Comparison of ENCODE assay signal across 5 fruit fly cellular contexts in genomic region chr3L:832897-833857, dm6.
TF ChIP-seq lines count a peak whose summit lies in the region.

Gene Sf3b3, minus strand, starts transcription at chr3L:833385.

- TF ChIP-seq CTCF in whole organism, embryonic (GFP tag; optimal IDR thresholded peaks at IDR 0.05; lab: Kevin White, UChicago) = no peak

TF ChIP-seq in whole organism, adult, 20 proteins besides CTCF, POLR2A, EP300 and RAD21 (continues in another document):
- TF ChIP-seq tj (GFP tag; optimal IDR thresholded peaks at IDR 0.05; lab: Kevin White, UChicago) (peak; percentile 52), Clk (GFP tag; optimal IDR thresholded peaks at IDR 0.05; lab: Kevin White, UChicago) (no peak), CG14711 (tag; optimal IDR thresholded peaks at IDR 0.05; lab: Kevin White, UChicago) (no peak), CG7101 (tag; optimal IDR thresholded peaks at IDR 0.05; lab: Kevin White, UChicago) (peak; percentile 50), toe (GFP tag; optimal IDR thresholded peaks at IDR 0.05; lab: Kevin White, UChicago) (peak; percentile 55), CG11617 (GFP tag; optimal IDR thresholded peaks at IDR 0.05; lab: Kevin White, UChicago) (no peak), cnc (optimal IDR thresholded peaks at IDR 0.05; lab: Kevin White, UChicago) (no peak), CG5204 (GFP tag; optimal IDR thresholded peaks at IDR 0.05; lab: Kevin White, UChicago) (no peak), Crg-1 (GFP tag; optimal IDR thresholded peaks at IDR 0.05; lab: Kevin White, UChicago) (no peak), CG12768 (GFP tag; optimal IDR thresholded peaks at IDR 0.05; lab: Kevin White, UChicago) (peak; percentile 12), ovo (GFP tag; optimal IDR thresholded peaks at IDR 0.05; lab: Kevin White, UChicago) (no peak), kay (GFP tag; lab: Kevin White, UChicago; ENCODE audit: borderline replicate concordance) (no peak), Mnt (GFP tag; optimal IDR thresholded peaks at IDR 0.05; lab: Kevin White, UChicago) (peak; percentile 81), CG1620 (GFP tag; optimal IDR thresholded peaks at IDR 0.05; lab: Kevin White, UChicago) (no peak), bab1 (GFP tag; optimal IDR thresholded peaks at IDR 0.05; lab: Kevin White, UChicago) (peak; percentile 61), CG7045 (GFP tag; optimal IDR thresholded peaks at IDR 0.05; lab: Kevin White, UChicago) (peak; percentile 4), pad (GFP tag; optimal IDR thresholded peaks at IDR 0.05; lab: Kevin White, UChicago) (no peak), Hr96 (GFP tag; optimal IDR thresholded peaks at IDR 0.05; lab: Kevin White, UChicago) (no peak), cic (GFP tag; optimal IDR thresholded peaks at IDR 0.05; lab: Kevin White, UChicago) (no peak)

TF ChIP-seq in whole organism, embryonic, 481 proteins besides CTCF, POLR2A, EP300 and RAD21 (continues in another document):
- TF ChIP-seq CG10543 (GFP tag; optimal IDR thresholded peaks at IDR 0.05; lab: Kevin White, UChicago) (no peak), CG2678 (tag; optimal IDR thresholded peaks at IDR 0.05; lab: Kevin White, UChicago) (no peak), Nf-YA (GFP tag; IDR thresholded peaks at IDR 0.05; lab: Robert Waterston, UW) (no peak), Taf1 (GFP tag; IDR thresholded peaks at IDR 0.05; lab: Robert Waterston, UW) (no peak), ttk (GFP tag; IDR thresholded peaks at IDR 0.05; lab: Robert Waterston, UW) (no peak), Opbp (GFP tag; IDR thresholded peaks at IDR 0.05; lab: Robert Waterston, UW; ENCODE audit: partially characterized antibody) (peak; percentile 76; the same call in 2 of the 3 replicates), otp (GFP tag; IDR thresholded peaks at IDR 0.05; lab: Robert Waterston, UW) (no peak), CG10565 (GFP tag; optimal IDR thresholded peaks at IDR 0.05; lab: Kevin White, UChicago) (no peak), CG9932 (GFP tag; IDR thresholded peaks at IDR 0.05; lab: Robert Waterston, UW) (0 out of 2 replicates have a peak, but pooled peaks have one; percentile 20), Hey (tag; optimal IDR thresholded peaks at IDR 0.05; lab: Kevin White, UChicago) (no peak), ap (GFP tag; IDR thresholded peaks at IDR 0.05; lab: Robert Waterston, UW) (no peak), Abd-B (GFP tag; optimal IDR thresholded peaks at IDR 0.05; lab: Kevin White, UChicago) (no peak), ham (GFP tag; IDR thresholded peaks at IDR 0.05; lab: Robert Waterston, UW) (no peak), pfk (GFP tag; optimal IDR thresholded peaks at IDR 0.05; lab: Kevin White, UChicago) (no peak), Bgb (GFP tag; IDR thresholded peaks at IDR 0.05; lab: Robert Waterston, UW; ENCODE audit: partially characterized antibody) (peak; percentile 73), hth (optimal IDR thresholded peaks at IDR 0.05; lab: Kevin White, UChicago) (no peak), Hr78 (GFP tag; optimal IDR thresholded peaks at IDR 0.05; lab: Kevin White, UChicago) (no peak), fu2 (GFP tag; optimal IDR thresholded peaks at IDR 0.05; lab: Kevin White, UChicago) (no peak)

TF ChIP-seq in whole organism, prepupa, 60 proteins besides CTCF, POLR2A, EP300 and RAD21 (continues in another document):
- TF ChIP-seq CG6163 (GFP tag; IDR thresholded peaks at IDR 0.05; lab: Robert Waterston, UW) = peak; percentile 51; the same call in 1 of the 3 replicates
- TF ChIP-seq CG4318 (GFP tag; optimal IDR thresholded peaks at IDR 0.05; lab: Kevin White, UChicago) = no peak
- no peak for TF ChIP-seq CG9139 (GFP tag; optimal IDR thresholded peaks at IDR 0.05; lab: Kevin White, UChicago)
- peak; percentile 78 for TF ChIP-seq Eip78C (GFP tag; lab: Kevin White, UChicago)
- no peak for TF ChIP-seq Hr38 (GFP tag; optimal IDR thresholded peaks at IDR 0.05; lab: Kevin White, UChicago)
- TF ChIP-seq Gug (GFP tag; IDR thresholded peaks at IDR 0.05; lab: Robert Waterston, UW) = 0 out of 2 replicates have a peak, but pooled peaks have one; percentile 18
- no peak for TF ChIP-seq pdm3 (GFP tag; optimal IDR thresholded peaks at IDR 0.05; lab: Kevin White, UChicago)
- no peak for TF ChIP-seq net (GFP tag; optimal IDR thresholded peaks at IDR 0.05; lab: Kevin White, UChicago)
- peak; percentile 14 to 38 for TF ChIP-seq ss (GFP tag; optimal IDR thresholded peaks at IDR 0.05; lab: Kevin White, UChicago)
- TF ChIP-seq lz (GFP tag; optimal IDR thresholded peaks at IDR 0.05; lab: Kevin White, UChicago) = no peak
- no peak for TF ChIP-seq CG3032 (tag; optimal IDR thresholded peaks at IDR 0.05; lab: Kevin White, UChicago)
- TF ChIP-seq CG8319 (GFP tag; optimal IDR thresholded peaks at IDR 0.05; lab: Kevin White, UChicago) = peak; percentile 17
- TF ChIP-seq CG10631 (GFP tag; optimal IDR thresholded peaks at IDR 0.05; lab: Kevin White, UChicago) = peak; percentile 10
- no peak for TF ChIP-seq svp (GFP tag; lab: Kevin White, UChicago)
- TF ChIP-seq CG11294 (GFP tag; IDR thresholded peaks at IDR 0.05; lab: Robert Waterston, UW) = no peak
- no peak for TF ChIP-seq CG11762 (GFP tag; optimal IDR thresholded peaks at IDR 0.05; lab: Kevin White, UChicago; ENCODE audit: insufficient read depth)
- TF ChIP-seq Ets96B (tag; optimal IDR thresholded peaks at IDR 0.05; lab: Kevin White, UChicago) = peak; percentile 11
- TF ChIP-seq vri (GFP tag; optimal IDR thresholded peaks at IDR 0.05; lab: Kevin White, UChicago) = no peak
- TF ChIP-seq CG6276 (GFP tag; optimal IDR thresholded peaks at IDR 0.05; lab: Kevin White, UChicago) = no peak
- TF ChIP-seq CG8632 (GFP tag; optimal IDR thresholded peaks at IDR 0.05; lab: Kevin White, UChicago) = no peak

TF ChIP-seq in whole organism, pupa, 21 proteins besides CTCF, POLR2A, EP300 and RAD21:
- TF ChIP-seq CG9948 (tag; optimal IDR thresholded peaks at IDR 0.05; lab: Kevin White, UChicago) = peak; percentile 6
- TF ChIP-seq Ets98B (GFP tag; IDR thresholded peaks at IDR 0.05; lab: Robert Waterston, UW) = peak; percentile 8; the same call in 1 of the 2 replicates
- peak; percentile 33; the same call in 1 of the 3 replicates for TF ChIP-seq CG4496 (GFP tag; IDR thresholded peaks at IDR 0.05; lab: Robert Waterston, UW)
- TF ChIP-seq Snoo (tag; optimal IDR thresholded peaks at IDR 0.05; lab: Kevin White, UChicago) = no peak
- TF ChIP-seq CG17806 (tag; optimal IDR thresholded peaks at IDR 0.05; lab: Kevin White, UChicago) = peak; percentile 6
- TF ChIP-seq CG32121 (GFP tag; IDR thresholded peaks at IDR 0.05; lab: Robert Waterston, UW) = 0 out of 2 replicates have a peak, but pooled peaks have one; percentile 16
- TF ChIP-seq CG12605 (GFP tag; IDR thresholded peaks at IDR 0.05; lab: Robert Waterston, UW) = peak; percentile 24; the same call in 1 of the 2 replicates
- peak; percentile 10 for TF ChIP-seq gl (tag; optimal IDR thresholded peaks at IDR 0.05; lab: Kevin White, UChicago)
- no peak for TF ChIP-seq CG8159 (tag; optimal IDR thresholded peaks at IDR 0.05; lab: Kevin White, UChicago)
- no peak for TF ChIP-seq Pif1B (GFP tag; optimal IDR thresholded peaks at IDR 0.05; lab: Kevin White, UChicago)
- peak; percentile 17; the same call in 1 of the 3 replicates for TF ChIP-seq fd96Ca (GFP tag; IDR thresholded peaks at IDR 0.05; lab: Robert Waterston, UW)
- TF ChIP-seq CG15710 (tag; optimal IDR thresholded peaks at IDR 0.05; lab: Kevin White, UChicago) = peak; percentile 12
TF ChIP-seq in whole organism, pupa: peak in this region for 9.

TF ChIP-seq in whole organism, wandering third instar larva, 38 proteins besides CTCF, POLR2A, EP300 and RAD21:
- TF ChIP-seq Rel (GFP tag; optimal IDR thresholded peaks at IDR 0.05; lab: Kevin White, UChicago) = no peak
- peak; percentile 28 for TF ChIP-seq Rel (tag; optimal IDR thresholded peaks at IDR 0.05; lab: Kevin White, UChicago)
- peak in 1 of 2 experiments; percentile 25 for TF ChIP-seq foxo (GFP tag; optimal IDR thresholded peaks at IDR 0.05; lab: Kevin White, UChicago)
- peak; percentile 57 for TF ChIP-seq woc (GFP tag; optimal IDR thresholded peaks at IDR 0.05; lab: Kevin White, UChicago)
- TF ChIP-seq Abd-B (GFP tag; optimal IDR thresholded peaks at IDR 0.05; lab: Kevin White, UChicago) = no peak
- TF ChIP-seq HLH106 (tag; optimal IDR thresholded peaks at IDR 0.05; lab: Kevin White, UChicago) = peak; percentile 46
- no peak for TF ChIP-seq rgr (GFP tag; optimal IDR thresholded peaks at IDR 0.05; lab: Kevin White, UChicago)
- peak; percentile 29 for TF ChIP-seq Sp1 (GFP tag; optimal IDR thresholded peaks at IDR 0.05; lab: Kevin White, UChicago)
- peak; percentile 45 for TF ChIP-seq Myc (optimal IDR thresholded peaks at IDR 0.05; lab: Kevin White, UChicago)
- peak; percentile 13 for TF ChIP-seq CG9705 (GFP tag; optimal IDR thresholded peaks at IDR 0.05; lab: Kevin White, UChicago)
- TF ChIP-seq OdsH (GFP tag; optimal IDR thresholded peaks at IDR 0.05; lab: Kevin White, UChicago) = peak; percentile 5
- TF ChIP-seq Vsx2 (GFP tag; optimal IDR thresholded peaks at IDR 0.05; lab: Kevin White, UChicago; ENCODE audit: partially characterized antibody) = no peak
- TF ChIP-seq Hnf4 (GFP tag; optimal IDR thresholded peaks at IDR 0.05; lab: Kevin White, UChicago) = peak; percentile 26
